Worm (Caenorhabditis elegans) whole organism, midembryonic: ENCODE results near the gene BE10.4.

Experiments
- T22C8.4 ChIP-seq: fragments of 200-800 bp; sonication (Bioruptor generic); IDR thresholded peaks from 2 replicates; pipeline ENCODE4 v1.3.6; 2022; ENCODE audit warnings: missing genetic modification characterization, missing compliant biosample characterization
- cog-1 ChIP-seq: sonication (generic microtip); optimal IDR thresholded peaks from 2 replicates; lab custom pipeline; 2016; ENCODE audit warnings: missing genetic modification characterization, missing compliant biosample characterization
- flt-1 ChIP-seq: fragments of 200-800 bp; sonication (Bioruptor generic); IDR thresholded peaks from 2 replicates; pipeline ENCODE4 v1.3.6; 2022; ENCODE audit warnings: missing genetic modification characterization, missing compliant biosample characterization
- klf-2 ChIP-seq: fragments of 200-800 bp; sonication (Bioruptor generic); conservative IDR thresholded peaks from 2 replicates; pipeline ENCODE4 v1.3.6; 2022; ENCODE audit warnings: missing genetic modification reagents, missing genetic modification characterization, missing compliant biosample characterization
- med-1 ChIP-seq: sonication (generic microtip); optimal IDR thresholded peaks from 2 replicates; lab custom pipeline; 2017; ENCODE audit warnings: missing genetic modification characterization, mild to moderate bottlenecking, missing compliant biosample characterization, antibody characterized with exemption, missing genetic modification reagents; ENCODE audit not compliant: insufficient read depth
- ref-1 ChIP-seq: fragments of 200-800 bp; sonication (Bioruptor generic); conservative IDR thresholded peaks from 2 replicates; pipeline ENCODE4 v1.3.6; 2022; ENCODE audit warnings: missing genetic modification reagents, missing genetic modification characterization, missing compliant biosample characterization
- tab-1 ChIP-seq: fragments of 200-800 bp; sonication (Bioruptor generic); IDR thresholded peaks from 2 replicates; pipeline ENCODE4 v1.3.6; 2022; ENCODE audit warnings: missing genetic modification characterization, missing compliant biosample characterization
- ztf-23 ChIP-seq: fragments of 200-800 bp; sonication (Bioruptor generic); IDR thresholded peaks from 2 replicates; pipeline ENCODE4 v1.3.6; 2022; ENCODE audit warnings: missing genetic modification reagents, missing genetic modification characterization, missing compliant biosample characterization
- ztf-29 ChIP-seq: fragments of 200-800 bp; sonication (Bioruptor generic); IDR thresholded peaks from 2 replicates; pipeline ENCODE4 v1.3.6; 2022; ENCODE audit warnings: missing genetic modification reagents, missing genetic modification characterization, missing compliant biosample characterization

BE10.4 gene

DNA sequence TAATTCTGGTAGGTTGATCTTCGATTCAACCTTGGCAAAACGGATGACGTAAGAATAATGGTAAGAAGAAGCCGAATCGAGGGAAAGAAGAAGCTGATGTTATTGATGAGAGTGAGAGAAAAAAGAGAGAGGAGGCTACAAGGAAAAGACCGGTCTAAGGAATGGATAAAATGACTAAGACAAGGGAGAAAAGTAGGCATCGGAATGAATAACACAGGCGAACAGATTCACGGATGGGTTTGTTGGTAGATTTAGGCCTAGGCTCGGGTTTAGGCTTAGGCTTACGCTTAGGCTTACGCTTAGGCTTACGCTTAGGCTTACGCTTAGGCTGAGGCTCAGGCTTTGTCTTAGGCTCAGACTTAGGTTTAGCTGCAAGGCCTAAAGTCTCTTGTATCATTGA is 14.8 kb upstream of the BE10.4 start, which contains the start of gene agmo-1:
Gene agmo-1 (minus strand): TSS at position 101 of the 400 bp plus-strand sequence.
- no peak for TF ChIP-seq flt-1 (GFP tag; lab: Robert Waterston, UW)

DNA sequence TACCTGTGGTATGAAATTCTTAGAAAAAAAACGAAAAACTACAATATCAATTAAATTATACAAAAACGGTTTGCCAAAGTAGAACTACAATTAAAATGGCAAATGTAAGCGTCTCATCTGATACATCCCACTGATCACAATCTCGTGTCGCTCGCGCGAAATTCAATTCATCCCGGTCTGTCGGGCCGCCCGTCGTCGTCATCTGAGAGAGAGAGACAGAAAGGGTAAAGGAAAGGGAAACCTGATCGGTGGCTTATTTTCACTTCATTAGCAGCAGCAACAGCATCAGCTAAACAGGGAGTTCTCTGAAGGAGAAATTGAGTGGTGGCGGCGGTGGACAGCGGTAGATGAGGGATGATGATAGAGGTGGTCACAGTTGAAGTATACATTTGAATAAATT is 12.8 kb upstream of the BE10.4 start:
- no peak for TF ChIP-seq cog-1 (tag; lab: Kevin White, UChicago)
- TF ChIP-seq ref-1 (GFP tag; lab: Robert Waterston, UW): no peak

DNA sequence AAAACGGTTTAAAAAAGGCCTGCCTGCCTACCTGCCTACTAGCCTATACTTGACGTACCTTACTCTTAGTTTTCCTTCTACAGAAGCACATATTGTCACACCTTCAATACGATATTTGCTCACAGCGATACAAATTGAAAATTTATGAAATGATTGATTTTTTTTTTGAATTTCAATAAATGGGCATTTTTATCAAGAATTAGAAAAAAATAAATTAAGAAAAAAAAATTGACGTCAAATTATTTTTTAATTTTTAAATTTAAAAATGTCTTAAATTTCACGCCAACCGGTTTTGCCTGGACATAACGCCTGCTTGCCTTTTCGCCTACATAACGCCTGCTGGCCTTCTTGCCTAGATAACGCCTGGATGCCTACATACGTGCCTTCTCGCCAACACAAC is 6.6 kb upstream of the BE10.4 start, which contains the start of gene BE10.5:
Gene BE10.5 (minus strand): TSS at position 101 of the 400 bp plus-strand sequence.
- no peak for TF ChIP-seq T22C8.4 (GFP tag; lab: Robert Waterston, UW)

DNA sequence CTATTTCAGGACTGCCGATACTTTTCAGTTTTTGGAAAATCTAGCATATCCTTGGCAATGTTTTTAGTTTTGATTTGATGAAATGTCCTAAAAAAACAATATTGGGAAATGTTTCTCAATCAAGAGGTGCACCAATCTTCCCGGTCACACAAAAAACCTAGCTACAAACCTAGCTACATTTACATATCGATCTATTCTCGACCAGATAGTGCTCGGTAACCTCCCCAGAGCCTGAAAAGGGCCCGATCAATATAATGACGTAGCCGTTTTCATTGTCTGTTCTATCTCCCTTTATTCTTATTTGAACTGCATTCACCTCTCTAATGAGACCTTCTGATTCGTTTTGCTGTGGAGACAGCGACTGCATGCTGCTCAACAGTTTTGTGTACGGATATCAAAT is 5.6 kb upstream of the BE10.4 start, which contains the start of gene BE10.3:
Gene BE10.3 (plus strand): TSS at position 301 of the 400 bp plus-strand sequence.
- TF ChIP-seq T22C8.4 (GFP tag; lab: Robert Waterston, UW): no peak
- no peak for TF ChIP-seq ref-1 (GFP tag; lab: Robert Waterston, UW)
- TF ChIP-seq tab-1 (GFP tag; lab: Robert Waterston, UW): no peak
- TF ChIP-seq ztf-29 (GFP tag; lab: Robert Waterston, UW): no peak
- no peak for TF ChIP-seq ztf-23 (GFP tag; lab: Robert Waterston, UW)
- TF ChIP-seq med-1 (GFP tag; lab: Kevin White, UChicago): no peak
- no peak for TF ChIP-seq cog-1 (tag; lab: Kevin White, UChicago)
- no peak for TF ChIP-seq flt-1 (GFP tag; lab: Robert Waterston, UW)
- no peak for TF ChIP-seq klf-2 (GFP tag; lab: Robert Waterston, UW)

DNA sequence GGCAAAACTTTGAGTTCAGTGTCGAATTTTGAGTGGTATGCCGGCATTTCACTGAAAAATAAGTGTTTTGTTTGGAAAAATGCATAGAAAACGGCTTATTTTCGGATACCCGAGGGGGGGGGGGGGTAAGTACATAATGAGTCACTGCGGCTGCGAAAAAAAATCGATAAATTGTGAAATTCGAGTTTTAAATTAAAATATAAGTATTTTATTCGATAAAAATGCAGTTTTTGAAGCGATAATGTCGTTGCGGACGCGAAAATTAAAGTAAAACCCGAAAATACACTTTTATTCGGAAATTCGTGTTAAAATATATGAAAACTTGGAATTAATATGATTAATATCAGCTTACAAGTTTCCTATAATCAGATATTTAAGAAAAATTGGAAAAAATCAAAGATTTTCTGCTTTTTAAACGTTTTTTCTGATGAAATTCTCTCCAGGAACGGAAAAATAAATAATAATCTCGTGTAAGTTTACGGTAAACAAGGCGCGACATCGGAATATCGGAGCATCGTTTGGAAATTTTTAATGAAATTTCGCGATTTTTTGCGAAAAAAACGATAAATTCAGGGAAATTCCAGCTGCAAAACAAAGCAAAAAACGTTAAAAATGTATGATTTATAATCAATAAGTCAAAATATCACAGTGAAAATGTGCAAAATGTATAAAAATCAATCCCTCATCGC is 4.9 kb downstream of the BE10.4 start, which contains the start of gene arx-5:
Gene arx-5 (minus strand): TSS at position 51 of the 689 bp plus-strand sequence.
- peak; percentile 40; the same call in 1 of the 2 replicates for TF ChIP-seq T22C8.4 (GFP tag; lab: Robert Waterston, UW)
- TF ChIP-seq ztf-29 (GFP tag; lab: Robert Waterston, UW): no peak

DNA sequence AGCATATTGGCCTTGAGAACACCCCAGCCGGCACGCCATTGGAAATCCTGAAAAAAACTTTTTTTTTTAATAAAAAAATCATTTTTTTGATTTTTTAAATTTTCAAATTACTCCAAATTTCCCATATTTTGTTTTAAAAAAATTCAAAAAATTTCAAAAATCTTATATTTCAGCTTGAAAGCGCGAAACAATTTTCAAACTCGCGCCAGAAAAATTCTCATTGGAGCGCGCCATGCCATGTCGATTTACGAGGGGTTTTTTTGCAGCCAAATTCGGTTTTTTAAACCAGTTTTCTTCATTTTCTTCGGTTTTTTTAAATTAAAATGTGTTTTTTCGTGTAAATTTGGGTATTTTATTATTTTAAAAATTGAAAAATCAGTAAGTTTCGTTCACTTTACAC is 5.9 kb downstream of the BE10.4 start:
- no peak for TF ChIP-seq T22C8.4 (GFP tag; lab: Robert Waterston, UW)
- TF ChIP-seq cog-1 (tag; lab: Kevin White, UChicago): no peak
- no peak for TF ChIP-seq ztf-23 (GFP tag; lab: Robert Waterston, UW)
- no peak for TF ChIP-seq ztf-29 (GFP tag; lab: Robert Waterston, UW)
- no peak for TF ChIP-seq flt-1 (GFP tag; lab: Robert Waterston, UW)
- TF ChIP-seq klf-2 (GFP tag; lab: Robert Waterston, UW): no peak
- TF ChIP-seq med-1 (GFP tag; lab: Kevin White, UChicago): no peak
- no peak for TF ChIP-seq ref-1 (GFP tag; lab: Robert Waterston, UW)
- TF ChIP-seq tab-1 (GFP tag; lab: Robert Waterston, UW): no peak

DNA sequence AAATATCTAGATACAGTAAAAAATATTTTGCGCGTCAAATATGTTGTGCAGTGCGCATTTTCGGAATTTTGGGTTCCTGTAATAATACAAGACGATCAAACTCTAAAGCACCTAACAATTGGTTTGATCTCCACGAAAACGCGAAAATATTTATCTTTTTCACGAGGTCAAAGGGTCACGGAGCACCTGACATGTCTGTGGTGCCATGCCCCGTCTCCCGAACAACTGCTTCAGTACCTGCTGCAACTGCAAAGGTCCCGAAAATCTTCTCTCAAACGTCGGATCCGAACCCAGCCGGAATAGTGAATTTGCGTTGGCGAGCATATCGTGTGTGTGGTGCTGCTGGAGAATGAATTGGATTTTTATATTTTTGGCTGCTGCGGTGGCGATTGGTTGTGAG is 6.6 kb downstream of the BE10.4 start, which contains the start of the genes Y37D8A.2 and Y37D8A.25:
Gene Y37D8A.2 (plus strand): TSS at position 285 of the 400 bp plus-strand sequence.
Gene Y37D8A.25 (minus strand): TSS at position 345 of the 400 bp plus-strand sequence.
- TF ChIP-seq flt-1 (GFP tag; lab: Robert Waterston, UW) (no peak), ref-1 (GFP tag; lab: Robert Waterston, UW) (no peak)

DNA sequence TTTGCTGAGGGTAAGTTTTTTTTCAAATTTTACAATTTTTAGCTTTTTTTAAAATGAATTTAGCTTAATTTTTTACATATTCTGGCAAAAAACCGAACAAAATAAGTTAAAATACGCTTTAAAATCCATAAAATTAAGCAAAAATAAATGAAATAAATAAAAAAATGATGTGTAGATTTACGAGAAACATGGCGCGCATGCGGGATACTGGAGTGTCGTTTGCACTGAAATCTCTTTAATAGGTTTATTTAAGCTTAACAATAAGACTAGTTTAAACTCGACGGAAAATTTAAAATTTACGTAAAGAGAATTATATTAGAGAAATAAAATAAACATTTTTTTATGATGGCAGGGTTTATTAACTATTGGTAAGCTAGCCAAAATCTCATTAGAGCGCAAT is 8.0 kb downstream of the BE10.4 start:
- TF ChIP-seq T22C8.4 (GFP tag; lab: Robert Waterston, UW): no peak
- TF ChIP-seq tab-1 (GFP tag; lab: Robert Waterston, UW): no peak
- no peak for TF ChIP-seq ref-1 (GFP tag; lab: Robert Waterston, UW)
- TF ChIP-seq ztf-29 (GFP tag; lab: Robert Waterston, UW): no peak
- no peak for TF ChIP-seq med-1 (GFP tag; lab: Kevin White, UChicago)
- no peak for TF ChIP-seq ztf-23 (GFP tag; lab: Robert Waterston, UW)
- no peak for TF ChIP-seq klf-2 (GFP tag; lab: Robert Waterston, UW)
- TF ChIP-seq cog-1 (tag; lab: Kevin White, UChicago): no peak
- no peak for TF ChIP-seq flt-1 (GFP tag; lab: Robert Waterston, UW)

DNA sequence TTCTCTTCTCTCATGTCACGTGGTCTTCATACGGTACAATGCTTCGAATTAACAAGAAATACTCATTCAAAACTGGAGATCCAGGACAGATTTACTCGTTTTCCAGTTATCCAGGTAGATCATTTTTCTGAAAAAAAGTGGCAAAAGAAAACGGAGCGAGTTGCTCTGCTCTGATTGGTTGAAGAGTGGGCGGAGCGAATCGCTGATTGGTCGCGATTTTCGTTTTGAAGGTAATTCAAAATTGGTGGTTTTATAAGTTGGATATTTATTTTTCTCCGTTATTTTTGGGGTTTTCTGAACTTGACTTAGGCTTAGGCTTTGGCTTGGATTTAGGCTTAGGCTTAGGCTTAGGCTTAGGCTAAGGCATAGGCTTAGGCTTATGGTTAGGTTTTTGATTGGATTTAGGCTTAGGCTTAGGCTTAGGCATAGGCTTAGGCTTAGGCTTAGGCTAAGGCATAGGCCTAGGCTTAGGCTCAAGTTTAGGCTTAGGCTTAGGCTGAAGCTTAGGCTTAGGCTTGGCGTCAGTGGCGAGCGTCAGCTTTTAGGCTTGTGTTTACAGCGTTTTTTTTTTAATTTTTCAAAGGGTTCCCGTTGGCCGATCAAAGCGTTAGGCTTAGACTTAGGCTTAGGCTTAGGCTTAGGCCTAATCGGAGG is 9.4 kb downstream of the BE10.4 start:
- TF ChIP-seq ztf-29 (GFP tag; lab: Robert Waterston, UW): peak; percentile 32; the same call in 1 of the 2 replicates
- TF ChIP-seq med-1 (GFP tag; lab: Kevin White, UChicago): no peak

DNA sequence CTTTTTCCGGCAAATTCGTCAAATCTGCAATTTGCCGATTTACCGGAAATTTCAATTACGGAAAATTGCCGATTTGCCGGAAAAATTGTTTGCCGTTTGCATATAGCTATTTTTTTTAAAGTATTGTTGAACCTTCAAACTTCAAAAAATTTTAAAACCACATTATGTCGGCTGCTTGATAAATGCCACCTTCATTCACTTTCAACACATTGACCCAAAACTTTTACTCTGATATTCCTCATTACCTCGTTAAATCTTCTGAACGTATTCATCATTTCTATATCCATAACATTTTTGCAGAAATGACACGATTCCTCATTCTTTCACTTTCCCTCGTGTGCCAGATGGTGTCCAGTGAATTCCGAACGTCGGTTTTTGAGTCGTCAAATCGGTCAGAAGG is 15.8 kb downstream of the BE10.4 start, which contains the start of gene Y37D8A.3:
Gene Y37D8A.3 (plus strand): TSS at position 301 of the 400 bp plus-strand sequence.
- no peak for TF ChIP-seq ztf-29 (GFP tag; lab: Robert Waterston, UW)
- TF ChIP-seq T22C8.4 (GFP tag; lab: Robert Waterston, UW): no peak
- TF ChIP-seq tab-1 (GFP tag; lab: Robert Waterston, UW): no peak
- TF ChIP-seq ztf-23 (GFP tag; lab: Robert Waterston, UW): no peak
- TF ChIP-seq cog-1 (tag; lab: Kevin White, UChicago): no peak
- TF ChIP-seq klf-2 (GFP tag; lab: Robert Waterston, UW): no peak
- no peak for TF ChIP-seq flt-1 (GFP tag; lab: Robert Waterston, UW)
- TF ChIP-seq med-1 (GFP tag; lab: Kevin White, UChicago): no peak
- no peak for TF ChIP-seq ref-1 (GFP tag; lab: Robert Waterston, UW)
